Worm (Caenorhabditis elegans) whole organism, L4 larva: ENCODE results near the gene wrt-7.

Source experiments
- fos-1 ChIP-seq: fragments of 150-350 bp; optimal IDR thresholded peaks from 2 replicates; lab custom pipeline; 2014; ENCODE audit warnings: missing biosample characterization, missing genetic modification characterization
- lin-38 ChIP-seq: fragments of 200-800 bp; sonication (Bioruptor generic); IDR thresholded peaks from 2 replicates; pipeline ENCODE4 v1.3.6; 2022; ENCODE audit warnings: missing genetic modification reagents, missing genetic modification characterization, missing compliant biosample characterization

DNA sequence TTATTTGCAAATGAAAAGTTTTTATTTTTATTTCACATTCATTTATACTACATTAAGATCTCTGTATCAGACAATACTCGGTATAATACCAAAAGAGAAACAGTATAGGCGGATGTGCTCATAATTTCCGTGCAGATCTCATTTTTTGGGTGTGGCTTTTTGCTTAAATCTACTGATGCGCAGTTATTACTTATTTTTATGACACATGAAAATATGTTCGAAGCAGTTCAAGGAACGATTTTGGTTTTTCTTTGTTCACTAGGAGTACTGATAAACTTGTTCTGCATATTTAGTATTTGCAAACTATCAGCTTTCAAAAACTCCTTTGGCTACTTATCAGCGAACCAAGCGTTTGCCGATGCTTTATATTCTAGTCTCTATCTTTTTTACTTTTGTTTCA, 15.1 kb upstream of the wrt-7 start, which contains the start of gene srx-58:
- TF ChIP-seq fos-1 (tag; lab: Kevin White, UChicago) = no peak
- no peak for TF ChIP-seq lin-38 (GFP tag; lab: Robert Waterston, UW)
